Worm (Caenorhabditis elegans) whole organism, L3 larva: Measurements from ENCODE around the gene ceh-39.

Source experiments
- R02D3.7 ChIP-seq: fragments of 150-350 bp; optimal IDR thresholded peaks from 2 replicates; lab custom pipeline; 2014; ENCODE audit warnings: missing biosample characterization, missing genetic modification characterization
- ZK546.5 ChIP-seq: sonication (generic microtip); optimal IDR thresholded peaks from 2 replicates; lab custom pipeline; 2017; ENCODE audit warnings: missing biosample characterization, missing genetic modification characterization
- aly-2 ChIP-seq: fragments of 150-350 bp; optimal IDR thresholded peaks from 2 replicates; lab custom pipeline; 2014; ENCODE audit warnings: missing biosample characterization, missing genetic modification characterization
- ceh-16 ChIP-seq: sonication (generic microtip); optimal IDR thresholded peaks from 2 replicates; lab custom pipeline; 2017; ENCODE audit warnings: missing biosample characterization, missing genetic modification characterization
- ceh-82 ChIP-seq: fragments of 150-350 bp; optimal IDR thresholded peaks from 2 replicates; lab custom pipeline; 2014; ENCODE audit warnings: missing biosample characterization, missing genetic modification characterization
- ceh-9 ChIP-seq: sonication (generic microtip); optimal IDR thresholded peaks from 2 replicates; lab custom pipeline; 2018; ENCODE audit warnings: missing biosample characterization, missing genetic modification characterization
- egl-5 ChIP-seq: fragments of 150-350 bp; optimal IDR thresholded peaks from 2 replicates; lab custom pipeline; 2017; ENCODE audit warnings: missing biosample characterization, missing genetic modification reagents, missing genetic modification characterization, inconsistent platforms
- elt-2 ChIP-seq: sonication (generic microtip); optimal IDR thresholded peaks from 2 replicates; lab custom pipeline; 2016; ENCODE audit warnings: missing genetic modification reagents, mild to moderate bottlenecking, missing genetic modification characterization, missing compliant biosample characterization
- eor-1 ChIP-seq, 2 experiments: fragments of 150-350 bp; optimal IDR thresholded peaks; 2 replicates each; lab custom pipeline; 2014 to 2018; ENCODE audit warnings: missing biosample characterization in 2 of 2, missing genetic modification characterization in 2 of 2
- fkh-10 ChIP-seq: sonication (generic microtip); optimal IDR thresholded peaks from 2 replicates; lab custom pipeline; 2017; ENCODE audit warnings: missing biosample characterization, missing genetic modification reagents, missing genetic modification characterization
- fkh-2 ChIP-seq: fragments of 150-350 bp; optimal IDR thresholded peaks from 2 replicates; lab custom pipeline; 2014; ENCODE audit warnings: missing biosample characterization, missing genetic modification reagents, missing genetic modification characterization
- fos-1 ChIP-seq: fragments of 150-350 bp; optimal IDR thresholded peaks from 2 replicates; lab custom pipeline; 2014; ENCODE audit warnings: missing biosample characterization, missing genetic modification characterization
- hmg-11 ChIP-seq: sonication (generic microtip); optimal IDR thresholded peaks from 2 replicates; lab custom pipeline; 2016; ENCODE audit warnings: missing genetic modification characterization, missing compliant biosample characterization
- jun-1 ChIP-seq: fragments of 150-350 bp; optimal IDR thresholded peaks from 2 replicates; lab custom pipeline; 2014; ENCODE audit warnings: missing biosample characterization, missing genetic modification reagents, missing genetic modification characterization
- lin-15B ChIP-seq: fragments of 150-350 bp; optimal IDR thresholded peaks from 2 replicates; lab custom pipeline; 2014; ENCODE audit warnings: missing biosample characterization, missing genetic modification characterization
- lin-39 ChIP-seq: fragments of 150-350 bp; optimal IDR thresholded peaks from 2 replicates; lab custom pipeline; 2018; ENCODE audit warnings: missing biosample characterization, missing genetic modification reagents, missing genetic modification characterization
- lsy-12 ChIP-seq: sonication (generic microtip); optimal IDR thresholded peaks from 2 replicates; lab custom pipeline; 2016; ENCODE audit warnings: mild to moderate bottlenecking, missing genetic modification characterization, missing compliant biosample characterization
- mml-1 ChIP-seq: fragments of 150-350 bp; sonication (generic microtip); optimal IDR thresholded peaks from 3 replicates; lab custom pipeline; 2014; ENCODE audit warnings: missing biosample characterization, missing genetic modification characterization
- nfya-1 ChIP-seq: sonication (generic microtip); optimal IDR thresholded peaks from 2 replicates; lab custom pipeline; 2017; ENCODE audit warnings: missing genetic modification characterization, mild to moderate bottlenecking, missing compliant biosample characterization, antibody characterized with exemption, moderate library complexity; ENCODE audit not compliant: insufficient read depth
- nhr-11 ChIP-seq: fragments of 150-350 bp; optimal IDR thresholded peaks from 2 replicates; lab custom pipeline; 2014; ENCODE audit warnings: missing biosample characterization, missing genetic modification characterization
- nhr-12 ChIP-seq: fragments of 150-350 bp; optimal IDR thresholded peaks from 2 replicates; lab custom pipeline; 2014; ENCODE audit warnings: missing biosample characterization, missing genetic modification characterization
- nhr-23 ChIP-seq: fragments of 150-350 bp; optimal IDR thresholded peaks from 2 replicates; lab custom pipeline; 2014; ENCODE audit warnings: missing biosample characterization, missing genetic modification reagents, missing genetic modification characterization
- nhr-25 ChIP-seq: sonication (generic microtip); optimal IDR thresholded peaks from 2 replicates; lab custom pipeline; 2017; ENCODE audit warnings: missing biosample characterization, missing genetic modification characterization
- nhr-43 ChIP-seq: sonication (generic microtip); optimal IDR thresholded peaks from 2 replicates; lab custom pipeline; 2016; ENCODE audit warnings: mild to moderate bottlenecking, missing genetic modification characterization, missing compliant biosample characterization; ENCODE audit not compliant: poor library complexity, severe bottlenecking
- nhr-67 ChIP-seq: fragments of 150-350 bp; optimal IDR thresholded peaks from 2 replicates; lab custom pipeline; 2014; ENCODE audit warnings: missing biosample characterization, missing genetic modification characterization
- nhr-76 ChIP-seq: fragments of 150-350 bp; sonication (generic microtip); optimal IDR thresholded peaks from 5 replicates; lab custom pipeline; 2014; ENCODE audit warnings: missing biosample characterization, missing genetic modification characterization
- pha-4 ChIP-seq: fragments of 150-350 bp; optimal IDR thresholded peaks from 2 replicates; lab custom pipeline; 2014; ENCODE audit warnings: missing biosample characterization, missing genetic modification reagents, missing genetic modification characterization
- pqm-1 ChIP-seq: fragments of 150-350 bp; optimal IDR thresholded peaks from 2 replicates; lab custom pipeline; 2017; ENCODE audit warnings: missing biosample characterization, missing genetic modification characterization, inconsistent platforms
- sea-2 ChIP-seq: fragments of 150-350 bp; sonication (generic microtip); optimal IDR thresholded peaks from 4 replicates; lab custom pipeline; 2014; ENCODE audit warnings: missing biosample characterization, missing genetic modification reagents, missing genetic modification characterization
- skn-1 ChIP-seq: fragments of 150-350 bp; optimal IDR thresholded peaks from 2 replicates; lab custom pipeline; 2014; ENCODE audit warnings: missing biosample characterization, missing genetic modification characterization
- tbx-2 ChIP-seq: sonication (generic microtip); optimal IDR thresholded peaks from 2 replicates; lab custom pipeline; 2016; ENCODE audit warnings: mild to moderate bottlenecking, missing genetic modification characterization, missing compliant biosample characterization
- unc-39 ChIP-seq: sonication (generic microtip); optimal IDR thresholded peaks from 4 replicates; lab custom pipeline; 2017; ENCODE audit warnings: missing biosample characterization, missing genetic modification characterization
- unc-62 ChIP-seq: fragments of 150-350 bp; sonication (generic microtip); optimal IDR thresholded peaks from 4 replicates; lab custom pipeline; 2014; ENCODE audit warnings: missing biosample characterization, missing genetic modification reagents, missing genetic modification characterization
- zag-1 ChIP-seq: fragments of 150-350 bp; optimal IDR thresholded peaks from 2 replicates; lab custom pipeline; 2014; ENCODE audit warnings: missing biosample characterization, missing genetic modification characterization
- ztf-4 ChIP-seq: fragments of 150-350 bp; optimal IDR thresholded peaks from 2 replicates; lab custom pipeline; 2014; ENCODE audit warnings: missing biosample characterization, missing genetic modification characterization

The ceh-39 gene

DNA sequence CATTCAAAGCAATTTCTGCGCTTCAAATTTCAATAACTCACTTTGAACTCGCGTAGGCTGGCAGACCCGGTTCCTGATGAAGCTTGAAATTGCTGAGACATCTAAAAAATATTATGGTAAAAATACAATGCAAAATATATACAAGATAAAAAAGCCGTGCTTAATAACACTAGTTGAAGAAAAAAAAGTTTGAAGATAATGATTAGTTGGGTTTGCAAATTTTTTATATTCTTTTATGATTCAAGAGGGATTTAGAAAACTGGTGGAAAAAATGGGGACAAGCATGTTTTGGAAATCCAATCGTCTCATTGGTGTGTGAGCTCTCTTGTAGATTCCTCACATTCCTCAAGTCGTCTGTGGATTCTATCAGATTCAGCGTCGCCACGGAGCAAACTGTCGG is 3.3 kb downstream of the ceh-39 start, which contains the start of gene ceh-21:
Gene ceh-21 (minus strand): TSS at position 101 of the 400 bp plus-strand sequence.
- TF ChIP-seq nfya-1 = no peak
- TF ChIP-seq zag-1 (tag; lab: Kevin White, UChicago) = no peak
- no peak for TF ChIP-seq elt-2 (tag; lab: Kevin White, UChicago)
- TF ChIP-seq egl-5 (tag; lab: Kevin White, UChicago) = no peak
- no peak for TF ChIP-seq aly-2
- TF ChIP-seq unc-39 (tag; lab: Kevin White, UChicago) = no peak
- TF ChIP-seq ZK546.5 = no peak
- TF ChIP-seq lsy-12 = no peak
- TF ChIP-seq tbx-2 (tag; lab: Kevin White, UChicago) = no peak
- no peak for TF ChIP-seq ceh-9 (tag; lab: Kevin White, UChicago)
- TF ChIP-seq sea-2 (GFP tag; lab: Kevin White, UChicago) = no peak
- TF ChIP-seq R02D3.7 (tag; lab: Kevin White, UChicago) = no peak
- TF ChIP-seq eor-1 (tag; optimal IDR thresholded peaks at IDR 0.05; lab: Kevin White, UChicago) = no peak
- TF ChIP-seq ceh-82 (tag; lab: Kevin White, UChicago) = no peak
- TF ChIP-seq nhr-12 (tag; lab: Kevin White, UChicago) = no peak

DNA sequence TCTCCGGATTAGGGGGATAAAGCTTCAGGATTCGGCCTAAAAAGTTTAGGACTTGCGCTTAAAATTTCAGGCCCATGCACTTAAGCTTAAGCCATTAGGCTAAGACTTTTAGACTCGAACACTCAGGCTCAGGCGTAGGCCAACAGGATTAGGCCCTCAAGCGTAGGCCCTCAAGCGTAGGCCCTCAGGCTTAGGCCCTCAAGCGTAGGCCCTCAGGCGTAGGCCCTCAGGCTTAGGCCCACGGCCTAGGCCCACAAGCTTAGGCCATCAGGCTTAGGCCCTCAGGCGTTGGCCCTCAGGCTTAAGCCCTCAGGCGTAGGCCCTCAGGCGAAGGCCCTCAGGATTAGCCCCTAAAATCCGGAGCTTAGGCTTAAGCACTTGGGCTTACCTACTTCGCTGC is 5.4 kb downstream of the ceh-39 start:
- TF ChIP-seq sea-2 (GFP tag; lab: Kevin White, UChicago) = no peak
- no peak for TF ChIP-seq nhr-43 (tag; lab: Kevin White, UChicago)

DNA sequence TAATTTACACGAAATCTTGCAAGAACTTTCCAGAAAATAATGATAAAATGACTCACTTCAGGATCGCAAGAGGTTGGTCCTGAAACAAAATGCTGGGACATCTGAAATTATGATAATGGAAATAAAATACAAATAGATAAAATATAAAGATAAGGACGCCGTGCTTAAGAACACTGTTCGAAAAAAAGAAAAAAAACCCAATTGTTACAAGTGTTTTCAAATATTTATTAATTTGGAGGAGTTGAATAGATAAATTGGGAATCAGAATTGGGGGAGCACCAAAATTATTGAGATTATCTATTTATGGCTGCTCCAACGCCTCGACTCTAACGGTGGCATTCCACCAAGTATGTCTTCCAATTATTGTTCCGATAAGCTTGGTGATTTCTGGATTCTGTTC is 7.4 kb downstream of the ceh-39 start, which contains the start of gene ceh-41:
Gene ceh-41 (minus strand): TSS at position 101 of the 400 bp plus-strand sequence.
- TF ChIP-seq unc-39 (tag; lab: Kevin White, UChicago) (no peak), ZK546.5 (no peak), nhr-67 (tag; lab: Kevin White, UChicago) (no peak), lin-39 (tag; lab: Kevin White, UChicago) (no peak), nhr-23 (tag; lab: Kevin White, UChicago) (no peak), unc-62 (GFP tag; lab: Kevin White, UChicago) (no peak), pha-4 (tag; lab: Kevin White, UChicago) (no peak), fos-1 (tag; lab: Kevin White, UChicago) (no peak), fkh-2 (tag; lab: Kevin White, UChicago) (no peak)

DNA sequence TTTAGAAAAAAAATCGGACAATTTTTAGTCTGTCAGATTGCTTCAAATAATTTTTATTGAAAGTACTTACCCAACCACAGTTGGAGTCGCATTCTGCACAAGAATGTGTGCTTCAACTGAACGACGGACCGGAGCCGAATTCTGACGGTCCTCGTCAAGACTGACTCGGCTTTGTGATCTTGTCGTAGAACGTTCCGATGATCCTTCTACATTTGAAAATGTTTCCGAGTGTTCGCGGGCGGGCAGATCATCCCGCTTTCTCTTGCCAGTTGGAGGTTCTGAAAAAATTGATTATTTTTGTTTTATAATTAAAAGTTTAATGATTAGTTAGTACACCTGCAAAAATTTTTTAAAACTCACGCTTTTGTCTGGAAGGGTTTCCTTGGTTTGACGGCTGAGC is 8.3 kb downstream of the ceh-39 start:
- TF ChIP-seq fkh-10 (GFP tag; lab: Kevin White, UChicago) (no peak), nhr-11 (tag; lab: Kevin White, UChicago) (no peak), ceh-16 (tag; lab: Kevin White, UChicago) (no peak), ceh-9 (tag; lab: Kevin White, UChicago) (no peak), ztf-4 (tag; lab: Kevin White, UChicago) (no peak), mml-1 (tag; lab: Kevin White, UChicago) (no peak), aly-2 (no peak)

DNA sequence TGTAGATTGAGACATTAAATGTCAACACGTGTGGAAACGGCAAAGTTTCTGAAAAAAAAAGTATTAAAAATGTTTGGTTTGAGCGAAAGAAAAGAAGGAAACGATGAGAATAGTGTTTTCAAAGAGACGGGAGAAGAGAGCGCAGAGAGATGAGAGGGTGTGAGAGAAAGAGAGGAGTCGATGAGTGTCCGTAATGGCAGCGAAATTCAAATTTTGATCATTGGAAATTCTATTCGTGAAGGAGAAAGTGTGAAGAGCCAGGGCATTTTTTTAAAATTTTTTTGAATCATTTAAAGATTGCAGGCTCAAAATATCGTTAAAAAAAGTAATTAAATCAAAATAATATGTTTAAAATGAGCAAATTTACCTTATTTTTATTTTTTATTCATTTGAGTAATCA is 10.5 kb downstream of the ceh-39 start, which contains the start of gene T26C11.4:
Gene T26C11.4 (minus strand): TSS at position 54 of the 400 bp plus-strand sequence.
- TF ChIP-seq hmg-11 (tag; lab: Kevin White, UChicago) (peak; percentile 53), nhr-23 (tag; lab: Kevin White, UChicago) (peak; percentile 9), nhr-67 (tag; lab: Kevin White, UChicago) (no peak), nfya-1 (peak; percentile 30), jun-1 (no peak), skn-1 (peak; percentile 23), lin-39 (tag; lab: Kevin White, UChicago) (peak; percentile 29), lin-15B (peak; percentile 18), nhr-25 (tag; lab: Kevin White, UChicago) (no peak), pha-4 (tag; lab: Kevin White, UChicago) (peak; percentile 49)
- TF ChIP-seq, all 47 proteins: peak for 7

DNA sequence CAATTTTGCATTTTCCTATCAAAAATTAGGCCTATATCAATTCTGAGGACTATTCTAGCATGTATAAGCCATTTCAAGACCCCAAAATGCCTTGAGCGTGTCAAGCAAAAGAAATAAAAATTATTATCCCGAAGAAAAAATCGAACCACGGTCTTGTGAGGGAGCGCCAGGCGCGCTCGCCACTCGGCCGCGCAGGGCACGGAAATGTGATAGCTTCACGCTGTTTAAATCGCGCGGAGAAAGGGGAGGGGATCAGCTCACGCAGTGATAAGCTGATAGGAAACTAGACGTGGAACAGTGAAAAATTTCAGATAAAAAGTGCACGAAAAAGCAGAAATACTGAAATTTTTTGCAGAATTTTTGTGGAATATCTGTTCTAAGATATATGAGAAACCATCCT is 18.3 kb downstream of the ceh-39 start:
- no peak for TF ChIP-seq nhr-23 (tag; lab: Kevin White, UChicago)
- peak; percentile 67 for TF ChIP-seq hmg-11 (tag; lab: Kevin White, UChicago)
- no peak for TF ChIP-seq unc-39 (tag; lab: Kevin White, UChicago)
- no peak for TF ChIP-seq nhr-25 (tag; lab: Kevin White, UChicago)
- TF ChIP-seq egl-5 (tag; lab: Kevin White, UChicago) = no peak
- TF ChIP-seq fkh-10 (GFP tag; lab: Kevin White, UChicago) = no peak
- no peak for TF ChIP-seq pqm-1 (tag; lab: Kevin White, UChicago)
- TF ChIP-seq lsy-12 = peak; percentile 87
- TF ChIP-seq tbx-2 (tag; lab: Kevin White, UChicago) = peak; percentile 19
- TF ChIP-seq ZK546.5 = no peak
- no peak for TF ChIP-seq R02D3.7 (tag; lab: Kevin White, UChicago)
- TF ChIP-seq nhr-76 (tag; lab: Kevin White, UChicago) = no peak
- TF ChIP-seq mml-1 (tag; lab: Kevin White, UChicago) = no peak
- TF ChIP-seq, all 47 proteins: peak for 3
